Worm (Caenorhabditis elegans) whole organism, L1 larva: ENCODE data around the gene C25F9.13.

ENCODE experiments used
- fkh-10 ChIP-seq: sonication (generic microtip); optimal IDR thresholded peaks from 2 replicates; lab custom pipeline; 2017; ENCODE audit warnings: missing biosample characterization, missing genetic modification reagents, missing genetic modification characterization
- nhr-47 ChIP-seq: sonication (generic microtip); optimal IDR thresholded peaks from 2 replicates; lab custom pipeline; 2016; ENCODE audit warnings: mild to moderate bottlenecking, missing genetic modification characterization, moderate library complexity, missing compliant biosample characterization
- nhr-84 ChIP-seq: sonication (generic microtip); optimal IDR thresholded peaks from 2 replicates; lab custom pipeline; 2017; ENCODE audit warnings: missing biosample characterization, missing genetic modification characterization
- rnt-1 ChIP-seq: sonication (generic microtip); optimal IDR thresholded peaks from 2 replicates; lab custom pipeline; 2016; ENCODE audit warnings: mild to moderate bottlenecking, missing genetic modification characterization, moderate library complexity, missing compliant biosample characterization
- unc-30 ChIP-seq: sonication (generic microtip); optimal IDR thresholded peaks from 2 replicates; lab custom pipeline; 2017; ENCODE audit warnings: missing biosample characterization, missing genetic modification characterization

The C25F9.13 gene

ce11 chrV:19351944-19352343 is 46.8 kb downstream of the C25F9.13 start (continued):
- no peak for TF ChIP-seq nhr-47 (tag; lab: Kevin White, UChicago)
- TF ChIP-seq rnt-1, result peak; percentile 38
- no peak for TF ChIP-seq unc-30 (tag; lab: Kevin White, UChicago)
- TF ChIP-seq fkh-10 (GFP tag; lab: Kevin White, UChicago), result no peak
- no peak for TF ChIP-seq nhr-84 (tag; lab: Kevin White, UChicago)
